Worm (Caenorhabditis elegans): ENCODE results near the gene abcf-2.
A peak's percentile ranks its signal among the peaks of the same experiment; 100 is the strongest.

The abcf-2 gene

ce11 chrIII:13474482-13474881 lies 12.4 kb upstream of the abcf-2 start (continued):
- TF ChIP-seq F13H6.1 (tag; optimal IDR thresholded peaks at IDR 0.05), result no peak
- TF ChIP-seq tbx-2 (tag; optimal IDR thresholded peaks at IDR 0.05), result peak; percentile 81
- TF ChIP-seq pha-2 (tag; optimal IDR thresholded peaks at IDR 0.05), result no peak
- no peak for TF ChIP-seq ceh-24 (tag; optimal IDR thresholded peaks at IDR 0.05)
- peak; percentile 43 for TF ChIP-seq rnt-1 (tag; optimal IDR thresholded peaks at IDR 0.05)
- no peak for TF ChIP-seq elt-4 (tag; optimal IDR thresholded peaks at IDR 0.05)
- peak; percentile 78 for TF ChIP-seq zip-5 (tag; optimal IDR thresholded peaks at IDR 0.05)
- peak; percentile 79 for TF ChIP-seq C08G9.2 (tag; optimal IDR thresholded peaks at IDR 0.05)
- TF ChIP-seq ceh-31 (tag; optimal IDR thresholded peaks at IDR 0.05), result peak; percentile 84
- TF ChIP-seq ama-1 (optimal IDR thresholded peaks at IDR 0.05), result no peak
- TF ChIP-seq pax-1 (tag; optimal IDR thresholded peaks at IDR 0.05), result no peak
- TF ChIP-seq C38D4.7 (GFP tag; optimal IDR thresholded peaks at IDR 0.05), result no peak
- TF ChIP-seq ref-2 (tag; optimal IDR thresholded peaks at IDR 0.05), result peak; percentile 47
- no peak for TF ChIP-seq ceh-48 (tag; optimal IDR thresholded peaks at IDR 0.05)

- TF ChIP-seq lim-6 (tag; optimal IDR thresholded peaks at IDR 0.05), result no peak
- no peak for TF ChIP-seq che-1 (tag; optimal IDR thresholded peaks at IDR 0.05)
- no peak for TF ChIP-seq T23F11.4 (GFP tag; optimal IDR thresholded peaks at IDR 0.05)
- no peak for TF ChIP-seq tbx-2 (tag; optimal IDR thresholded peaks at IDR 0.05)
- no peak for TF ChIP-seq gmeb-2 (tag; optimal IDR thresholded peaks at IDR 0.05)
- TF ChIP-seq hlh-6 (tag; optimal IDR thresholded peaks at IDR 0.05), result no peak
Measured at ce11 chrIII:13471504-13471903, 9.5 kb upstream of the abcf-2 start, which contains the start of gene pssy-2. TSS of gene pssy-2 (plus strand) at chrIII:13471804.

DNA sequence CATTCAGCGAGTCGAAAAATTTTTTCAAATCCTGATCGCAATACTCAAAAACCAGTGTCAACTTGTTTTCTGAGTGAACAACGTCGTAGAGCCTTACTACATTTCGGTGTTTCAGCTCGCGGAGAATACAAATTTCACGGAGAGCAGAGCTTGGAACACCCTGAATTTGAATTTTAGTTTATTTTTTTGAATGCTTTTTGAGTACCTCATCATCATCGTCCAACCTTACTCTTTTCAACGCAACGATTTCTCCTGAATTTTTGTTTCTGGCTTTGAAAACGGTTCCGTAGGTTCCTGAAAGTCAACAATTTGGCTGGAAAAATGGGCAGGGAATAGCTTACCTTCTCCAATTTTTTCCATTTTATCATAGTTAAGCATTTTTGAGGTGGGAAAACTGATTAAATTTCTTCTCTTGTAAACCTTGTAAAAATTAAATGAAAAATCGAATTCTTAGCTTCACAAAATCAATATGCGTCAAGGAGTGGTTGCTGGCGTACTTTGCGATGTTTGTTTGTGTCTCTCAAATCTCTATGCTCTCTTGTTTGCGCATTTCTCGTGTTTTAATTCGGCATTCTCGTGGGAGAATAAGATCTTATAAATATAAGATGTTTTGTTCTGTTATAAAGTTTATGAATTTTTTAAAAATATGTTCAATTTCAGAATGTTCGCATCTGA lies 4.0 kb upstream of the abcf-2 start, which contains the start of gene cdk-5:
Gene cdk-5 (minus strand): TSS at position 425 of the 675 bp plus-strand sequence.
- peak; percentile 29 for TF ChIP-seq unc-55 (GFP tag; optimal IDR thresholded peaks at IDR 0.05)
- peak; percentile 69 for TF ChIP-seq ceh-48 (tag; optimal IDR thresholded peaks at IDR 0.05)
- TF ChIP-seq ceh-34 (tag; optimal IDR thresholded peaks at IDR 0.05), result no peak
- TF ChIP-seq ttx-3 (tag; optimal IDR thresholded peaks at IDR 0.05), result no peak
- no peak for TF ChIP-seq che-1 (tag; optimal IDR thresholded peaks at IDR 0.05)
- TF ChIP-seq nfya-1 (tag; optimal IDR thresholded peaks at IDR 0.05), result peak; percentile 88
- TF ChIP-seq pax-1 (tag; optimal IDR thresholded peaks at IDR 0.05), result peak; percentile 70
- TF ChIP-seq ceh-30 (tag; optimal IDR thresholded peaks at IDR 0.05), result peak; percentile 60
- TF ChIP-seq tbx-2 (tag; optimal IDR thresholded peaks at IDR 0.05), result no peak
- no peak for TF ChIP-seq hlh-6 (tag; optimal IDR thresholded peaks at IDR 0.05)
- no peak for TF ChIP-seq unc-3 (GFP tag; conservative IDR thresholded peaks at IDR 0.05)
- no peak for TF ChIP-seq unc-3 (tag; optimal IDR thresholded peaks at IDR 0.05)
- no peak for TF ChIP-seq nhr-232 (tag; optimal IDR thresholded peaks at IDR 0.05)
- no peak for TF ChIP-seq sdc-2 (tag; optimal IDR thresholded peaks at IDR 0.05)
- no peak for TF ChIP-seq fkh-6 (tag; optimal IDR thresholded peaks at IDR 0.05)
- TF ChIP-seq elt-4 (tag; optimal IDR thresholded peaks at IDR 0.05), result no peak
- TF ChIP-seq ceh-45 (GFP tag; IDR thresholded peaks at IDR 0.05), result no peak
- TF ChIP-seq pha-4 (tag; optimal IDR thresholded peaks at IDR 0.05), result no peak
- TF ChIP-seq dve-1 (tag; optimal IDR thresholded peaks at IDR 0.05), result peak; percentile 58
- TF ChIP-seq syd-9 (tag; optimal IDR thresholded peaks at IDR 0.05), result no peak
- no peak for TF ChIP-seq ceh-19 (GFP tag; optimal IDR thresholded peaks at IDR 0.05)
- TF ChIP-seq lim-6 (tag; optimal IDR thresholded peaks at IDR 0.05), result no peak
- peak; percentile 29 for TF ChIP-seq ceh-31 (tag; optimal IDR thresholded peaks at IDR 0.05)
- no peak for TF ChIP-seq dmd-4 (tag; optimal IDR thresholded peaks at IDR 0.05; ENCODE audit: borderline replicate concordance)
- no peak for TF ChIP-seq ama-1 (optimal IDR thresholded peaks at IDR 0.05)
- no peak for TF ChIP-seq F13H6.1 (tag; optimal IDR thresholded peaks at IDR 0.05)
- TF ChIP-seq odd-2 (tag; optimal IDR thresholded peaks at IDR 0.05), result no peak
- peak; percentile 75 for TF ChIP-seq unc-42 (tag; optimal IDR thresholded peaks at IDR 0.05)
- no peak for TF ChIP-seq fax-1 (tag; optimal IDR thresholded peaks at IDR 0.05)
